Fruit fly (Drosophila melanogaster) whole organism, embryonic: ENCODE data around the gene CG8135.

ENCODE experiments used
- BtbVII ChIP-seq: fragments of 200-800 bp; sonication (Bioruptor generic); optimal IDR thresholded peaks from 3 replicates; lab custom pipeline; 2017; ENCODE audit warnings: missing biosample characterization, mild to moderate bottlenecking, missing genetic modification characterization
- CG10462 ChIP-seq: fragments of 200-800 bp; sonication (Bioruptor generic); optimal IDR thresholded peaks from 2 replicates; lab custom pipeline; 2016; ENCODE audit warnings: missing biosample characterization, missing genetic modification characterization
- CG10565 ChIP-seq: fragments of 200-800 bp; sonication (Bioruptor generic); optimal IDR thresholded peaks from 3 replicates; lab custom pipeline; 2016; ENCODE audit warnings: missing biosample characterization, mild to moderate bottlenecking, missing genetic modification characterization
- CG11456 ChIP-seq: fragments of 200-800 bp; sonication (Bioruptor generic); IDR thresholded peaks from 3 replicates; pipeline ENCODE4 v1.3.6; 2022; ENCODE audit warnings: missing biosample characterization, missing genetic modification characterization
- CG11695 ChIP-seq: fragments of 200-800 bp; sonication (Bioruptor generic); IDR thresholded peaks from 3 replicates; pipeline ENCODE4 v1.3.6; 2022; ENCODE audit warnings: missing biosample characterization, missing genetic modification characterization
- CG12659 ChIP-seq: fragments of 200-800 bp; sonication (Bioruptor generic); optimal IDR thresholded peaks from 3 replicates; lab custom pipeline; 2017; ENCODE audit warnings: mild to moderate bottlenecking, missing biosample characterization, missing genetic modification reagents, missing genetic modification characterization
- CG14014 ChIP-seq: fragments of 200-800 bp; sonication (Bioruptor generic); IDR thresholded peaks from 2 replicates; pipeline ENCODE4 v1.3.6; 2022; ENCODE audit warnings: missing biosample characterization, missing genetic modification characterization
- CG14050 ChIP-seq: fragments of 200-800 bp; sonication (Bioruptor generic); IDR thresholded peaks from 3 replicates; pipeline ENCODE4 v1.3.6; 2022; ENCODE audit warnings: missing biosample characterization, missing genetic modification characterization
- CG15601 ChIP-seq: fragments of 200-800 bp; sonication (Bioruptor generic); optimal IDR thresholded peaks from 3 replicates; lab custom pipeline; 2019; ENCODE audit warnings: missing biosample characterization, mild to moderate bottlenecking, missing genetic modification characterization, moderate library complexity
- CG17385 ChIP-seq: fragments of 200-800 bp; sonication (Bioruptor generic); optimal IDR thresholded peaks from 3 replicates; lab custom pipeline; 2018; ENCODE audit warnings: missing biosample characterization, mild to moderate bottlenecking, missing genetic modification characterization
- CG17802 ChIP-seq: fragments of 200-800 bp; sonication (Bioruptor generic); optimal IDR thresholded peaks from 2 replicates; lab custom pipeline; 2018; ENCODE audit warnings: missing biosample characterization, mild to moderate bottlenecking, missing genetic modification characterization, moderate library complexity
- CG2712 ChIP-seq: fragments of 200-800 bp; optimal IDR thresholded peaks from 3 replicates; lab custom pipeline; 2019; ENCODE audit warnings: missing biosample characterization, mild to moderate bottlenecking, missing genetic modification characterization, moderate library complexity
- CG30020 ChIP-seq: fragments of 200-800 bp; optimal IDR thresholded peaks from 2 replicates; lab custom pipeline; 2019; ENCODE audit warnings: missing biosample characterization, mild to moderate bottlenecking, missing genetic modification characterization, moderate library complexity
- CG3163 ChIP-seq: fragments of 200-800 bp; sonication (Bioruptor generic); optimal IDR thresholded peaks from 3 replicates; lab custom pipeline; 2016; ENCODE audit warnings: missing biosample characterization, missing genetic modification characterization
- CG3726 ChIP-seq: fragments of 200-800 bp; sonication (Bioruptor generic); IDR thresholded peaks from 3 replicates; pipeline ENCODE4, ENCODE4 v1.3.6; 2022; ENCODE audit warnings: missing biosample characterization, missing genetic modification characterization
- CG3995 ChIP-seq: fragments of 200-800 bp; sonication (Bioruptor generic); optimal IDR thresholded peaks from 3 replicates; lab custom pipeline; 2016; ENCODE audit warnings: missing biosample characterization, missing genetic modification characterization
- CG43689 ChIP-seq: fragments of 200-800 bp; sonication (Bioruptor generic); IDR thresholded peaks from 2 replicates; pipeline ENCODE4 v1.3.6; 2022; ENCODE audit warnings: missing biosample characterization, missing genetic modification characterization
- CG4854 ChIP-seq: fragments of 200-800 bp; sonication (Bioruptor generic); optimal IDR thresholded peaks from 2 replicates; lab custom pipeline; 2016; ENCODE audit warnings: missing biosample characterization, missing genetic modification characterization, inconsistent platforms
- CG6254 ChIP-seq: fragments of 200-800 bp; sonication (Bioruptor generic); optimal IDR thresholded peaks from 3 replicates; lab custom pipeline; 2017; ENCODE audit warnings: mild to moderate bottlenecking, missing biosample characterization, missing genetic modification reagents, missing genetic modification characterization
- CG6791 ChIP-seq: fragments of 200-800 bp; sonication (Bioruptor generic); IDR thresholded peaks from 3 replicates; pipeline ENCODE4 v1.3.6; 2022; ENCODE audit warnings: missing biosample characterization, missing genetic modification characterization; ENCODE audit not compliant: partially characterized antibody
- CG8388 ChIP-seq: fragments of 200-800 bp; sonication (Bioruptor generic); optimal IDR thresholded peaks from 2 replicates; lab custom pipeline; 2019; ENCODE audit warnings: missing biosample characterization, mild to moderate bottlenecking, missing genetic modification characterization, moderate library complexity
- Dref ChIP-seq: fragments of 200-800 bp; sonication (Bioruptor generic); IDR thresholded peaks from 2 replicates; pipeline ENCODE4 v1.3.6; 2022; ENCODE audit warnings: missing biosample characterization, missing genetic modification characterization
- Fer1 ChIP-seq: fragments of 200-800 bp; sonication (Bioruptor generic); optimal IDR thresholded peaks from 2 replicates; lab custom pipeline; 2017; ENCODE audit warnings: missing biosample characterization, mild to moderate bottlenecking, missing genetic modification characterization
- HLHmδ ChIP-seq: fragments of 200-800 bp; sonication (Bioruptor generic); optimal IDR thresholded peaks from 2 replicates; lab custom pipeline; 2018; ENCODE audit warnings: missing biosample characterization, mild to moderate bottlenecking, missing genetic modification characterization, moderate library complexity
- Hmr ChIP-seq: fragments of 200-800 bp; sonication (Bioruptor generic); optimal IDR thresholded peaks from 3 replicates; lab custom pipeline; 2017; ENCODE audit warnings: mild to moderate bottlenecking, missing biosample characterization, missing genetic modification reagents, missing genetic modification characterization
- Meics ChIP-seq: fragments of 200-800 bp; sonication (Bioruptor generic); optimal IDR thresholded peaks from 2 replicates; lab custom pipeline; 2017; ENCODE audit warnings: missing biosample characterization, mild to moderate bottlenecking, missing genetic modification characterization
- PHDP ChIP-seq: fragments of 200-800 bp; sonication (Bioruptor generic); optimal IDR thresholded peaks from 3 replicates; lab custom pipeline; 2018; ENCODE audit warnings: missing biosample characterization, mild to moderate bottlenecking, missing genetic modification characterization, moderate library complexity
- Side ChIP-seq: fragments of 200-800 bp; sonication (Bioruptor generic); optimal IDR thresholded peaks from 2 replicates; lab custom pipeline; 2016; ENCODE audit warnings: missing biosample characterization, missing genetic modification characterization
- ab ChIP-seq: fragments of 200-800 bp; sonication (Bioruptor generic); optimal IDR thresholded peaks from 2 replicates; lab custom pipeline; 2016; ENCODE audit warnings: missing biosample characterization, missing genetic modification characterization
- bowl ChIP-seq: fragments of 200-800 bp; sonication (Bioruptor generic); IDR thresholded peaks from 2 replicates; pipeline ENCODE4 v1.3.6; 2022; ENCODE audit warnings: missing biosample characterization, missing genetic modification characterization
- chm ChIP-seq: fragments of 200-800 bp; sonication (Bioruptor generic); IDR thresholded peaks from 2 replicates; pipeline ENCODE4 v1.3.6; 2022; ENCODE audit warnings: missing biosample characterization, missing genetic modification characterization
- da ChIP-seq: fragments of 200-800 bp; sonication (Bioruptor generic); optimal IDR thresholded peaks from 2 replicates; lab custom pipeline; 2016; ENCODE audit warnings: missing biosample characterization, missing genetic modification characterization
- dysf ChIP-seq: fragments of 200-800 bp; sonication (Bioruptor generic); IDR thresholded peaks from 3 replicates; pipeline ENCODE4 v1.3.6; 2022; ENCODE audit warnings: missing biosample characterization, missing genetic modification characterization
- gem ChIP-seq: fragments of 200-800 bp; sonication (Bioruptor generic); optimal IDR thresholded peaks from 2 replicates; lab custom pipeline; 2019; ENCODE audit warnings: missing biosample characterization, mild to moderate bottlenecking, missing genetic modification characterization, moderate library complexity
- grn ChIP-seq: fragments of 200-800 bp; sonication (Bioruptor generic); optimal IDR thresholded peaks from 3 replicates; lab custom pipeline; 2017; ENCODE audit warnings: missing biosample characterization, missing genetic modification characterization
- hb ChIP-seq: fragments of 200-800 bp; sonication (Bioruptor generic); IDR thresholded peaks from 3 replicates; pipeline ENCODE4 v1.3.6; 2022; ENCODE audit warnings: missing biosample characterization, missing genetic modification characterization; ENCODE audit not compliant: partially characterized antibody
- klu ChIP-seq: fragments of 200-800 bp; sonication (Bioruptor generic); IDR thresholded peaks from 2 replicates; pipeline ENCODE4 v1.3.6; 2022; ENCODE audit warnings: missing biosample characterization, missing genetic modification characterization
- lilli ChIP-seq: fragments of 200-800 bp; sonication (Bioruptor generic); optimal IDR thresholded peaks from 3 replicates; lab custom pipeline; 2016; ENCODE audit warnings: missing biosample characterization, missing genetic modification characterization
- oc ChIP-seq: fragments of 200-800 bp; sonication (Bioruptor generic); optimal IDR thresholded peaks from 2 replicates; lab custom pipeline; 2018; ENCODE audit warnings: missing biosample characterization, mild to moderate bottlenecking, missing genetic modification characterization, moderate library complexity
- pita ChIP-seq: fragments of 200-800 bp; sonication (Bioruptor generic); optimal IDR thresholded peaks from 2 replicates; lab custom pipeline; 2017; ENCODE audit warnings: missing biosample characterization, mild to moderate bottlenecking, missing genetic modification characterization
- pum ChIP-seq: fragments of 200-800 bp; sonication (Bioruptor generic); optimal IDR thresholded peaks from 2 replicates; lab custom pipeline; 2016; ENCODE audit warnings: missing biosample characterization, missing genetic modification characterization
- ranshi ChIP-seq: fragments of 200-800 bp; sonication (Bioruptor generic); IDR thresholded peaks from 2 replicates; pipeline ENCODE4 v1.3.6; 2022; ENCODE audit warnings: missing biosample characterization, missing genetic modification characterization
- row ChIP-seq: fragments of 200-800 bp; sonication (Bioruptor generic); IDR thresholded peaks from 3 replicates; pipeline ENCODE4 v1.3.6; 2022; ENCODE audit warnings: missing biosample characterization, missing genetic modification characterization
- sob ChIP-seq: fragments of 200-800 bp; sonication (Bioruptor generic); IDR thresholded peaks from 2 replicates; pipeline ENCODE4 v1.3.6; 2022; ENCODE audit warnings: missing biosample characterization, missing genetic modification characterization
- sqz ChIP-seq: fragments of 200-800 bp; sonication (Bioruptor generic); optimal IDR thresholded peaks from 3 replicates; lab custom pipeline; 2018; ENCODE audit warnings: missing biosample characterization, mild to moderate bottlenecking, missing genetic modification characterization
- tna ChIP-seq: fragments of 200-800 bp; sonication (Bioruptor generic); IDR thresholded peaks from 2 replicates; pipeline ENCODE4 v1.3.6; 2022; ENCODE audit warnings: missing biosample characterization, missing genetic modification characterization; ENCODE audit not compliant: partially characterized antibody
- twi ChIP-seq: fragments of 200-800 bp; optimal IDR thresholded peaks from 2 replicates; lab custom pipeline; 2019; ENCODE audit warnings: missing biosample characterization, mild to moderate bottlenecking, missing genetic modification characterization, moderate library complexity
- vvl ChIP-seq: fragments of 200-800 bp; sonication (Bioruptor generic); IDR thresholded peaks from 2 replicates; pipeline ENCODE4 v1.3.6; 2022; ENCODE audit warnings: missing biosample characterization, missing genetic modification characterization
- wdn ChIP-seq: fragments of 200-800 bp; sonication (Bioruptor generic); IDR thresholded peaks from 2 replicates; pipeline ENCODE4 v1.3.6; 2022; ENCODE audit warnings: missing biosample characterization, missing genetic modification characterization
- zf30C ChIP-seq: fragments of 200-800 bp; sonication (Bioruptor generic); optimal IDR thresholded peaks from 3 replicates; lab custom pipeline; 2018; ENCODE audit warnings: missing biosample characterization, mild to moderate bottlenecking, missing genetic modification characterization

CG8135 gene

dm6 chr3R:9394385-9395042 is 9.7 kb upstream of the CG8135 start, which contains the start of gene FER (continued):
- peak; percentile 65 for TF ChIP-seq oc
- TF ChIP-seq CG10565 (GFP tag; lab: Kevin White, UChicago), result no peak
- no peak for TF ChIP-seq twi (tag; lab: Kevin White, UChicago)
- TF ChIP-seq CG10462 (GFP tag; lab: Kevin White, UChicago), result peak; percentile 13
- 0 out of 2 replicates have a peak, but pooled peaks have one; percentile 41 for TF ChIP-seq wdn (GFP tag; lab: Robert Waterston, UW)
- peak; percentile 81 for TF ChIP-seq tna (GFP tag; lab: Robert Waterston, UW)
- peak; percentile 5 for TF ChIP-seq CG15601 (tag; lab: Kevin White, UChicago)
- 0 out of 2 replicates have a peak, but pooled peaks have one; percentile 22 for TF ChIP-seq bowl (GFP tag; lab: Robert Waterston, UW)
- no peak for TF ChIP-seq pita
- TF ChIP-seq CG3726 (GFP tag; lab: Robert Waterston, UW), result no peak
- peak; percentile 75 for TF ChIP-seq vvl (GFP tag; lab: Robert Waterston, UW)
- peak; percentile 76 for TF ChIP-seq HLHmδ (GFP tag; lab: Kevin White, UChicago)
- peak; percentile 66 for TF ChIP-seq sob (GFP tag; lab: Robert Waterston, UW)
- TF ChIP-seq ab (GFP tag; lab: Kevin White, UChicago), result no peak
- peak; percentile 50 for TF ChIP-seq PHDP (tag; lab: Kevin White, UChicago)
- TF ChIP-seq dysf (GFP tag; lab: Robert Waterston, UW), result peak; percentile 20; the same call in 1 of the 3 replicates
- no peak for TF ChIP-seq da (GFP tag; lab: Kevin White, UChicago)
- TF ChIP-seq klu (GFP tag; lab: Robert Waterston, UW), result no peak
- TF ChIP-seq CG43689 (GFP tag; lab: Robert Waterston, UW), result no peak
- peak; percentile 39 for TF ChIP-seq Hmr (GFP tag; lab: Kevin White, UChicago)
- TF ChIP-seq Meics, result peak; percentile 37
- no peak for TF ChIP-seq CG14050 (GFP tag; lab: Robert Waterston, UW)
- TF ChIP-seq hb (GFP tag; lab: Robert Waterston, UW), result no peak
- TF ChIP-seq CG17385, result peak; percentile 38
- peak; percentile 8; the same call in 1 of the 2 replicates for TF ChIP-seq ranshi (GFP tag; lab: Robert Waterston, UW)
- peak; percentile 52 for TF ChIP-seq CG6254
- peak; percentile 26 for TF ChIP-seq sqz
- peak; percentile 69 for TF ChIP-seq Fer1 (GFP tag; lab: Kevin White, UChicago)
- TF ChIP-seq grn (GFP tag; lab: Kevin White, UChicago), result peak; percentile 24
- TF ChIP-seq Side (GFP tag; lab: Kevin White, UChicago), result peak; percentile 51
- no peak for TF ChIP-seq CG30020 (tag; lab: Kevin White, UChicago)
- TF ChIP-seq CG2712, result peak; percentile 17
- peak; percentile 10 for TF ChIP-seq CG4854 (GFP tag; lab: Kevin White, UChicago)
- TF ChIP-seq gem, result peak; percentile 36
- TF ChIP-seq CG17802 (tag; lab: Kevin White, UChicago), result no peak
- peak; percentile 18; the same call in 1 of the 3 replicates for TF ChIP-seq CG11456 (GFP tag; lab: Robert Waterston, UW)
- peak; percentile 48 for TF ChIP-seq CG3163
- no peak for TF ChIP-seq Dref
- TF ChIP-seq CG3995 (GFP tag; lab: Kevin White, UChicago), result peak; percentile 1
- TF ChIP-seq chm (GFP tag; lab: Robert Waterston, UW), result peak; percentile 85
- TF ChIP-seq CG11695, result peak; percentile 38; the same call in 1 of the 3 replicates
- peak; percentile 36; the same call in 1 of the 2 replicates for TF ChIP-seq CG14014 (GFP tag; lab: Robert Waterston, UW)
- peak; percentile 39 for TF ChIP-seq lilli (GFP tag; lab: Kevin White, UChicago)
- TF ChIP-seq BtbVII, result peak; percentile 69
- peak; percentile 29 for TF ChIP-seq CG8388
- TF ChIP-seq zf30C (GFP tag; lab: Kevin White, UChicago), result peak; percentile 86
- no peak for TF ChIP-seq CG12659
- TF ChIP-seq CG6791 (GFP tag; lab: Robert Waterston, UW), result peak; percentile 53; the same call in 2 of the 3 replicates
- TF ChIP-seq pum (GFP tag; lab: Kevin White, UChicago), result no peak
- TF ChIP-seq row (GFP tag; lab: Robert Waterston, UW), result peak; percentile 82
